Fruit fly (Drosophila melanogaster) whole organism, wandering third instar larva: ENCODE data around the gene CG10019.

Experiments
- Abd-B ChIP-seq: fragments of >200 bp; optimal IDR thresholded peaks from 2 replicates; lab custom pipeline; 2017; ENCODE audit warnings: missing biosample characterization, missing genetic modification characterization
- CG32264 ChIP-seq: fragments of 200-800 bp; sonication (Bioruptor generic); optimal IDR thresholded peaks from 2 replicates; lab custom pipeline; 2016; ENCODE audit warnings: missing biosample characterization, missing genetic modification characterization
- CG9705 ChIP-seq: fragments of 200-800 bp; sonication (Bioruptor generic); optimal IDR thresholded peaks from 2 replicates; lab custom pipeline; 2018; ENCODE audit warnings: missing biosample characterization, mild to moderate bottlenecking, missing genetic modification characterization
- CrebA ChIP-seq: fragments of 200-800 bp; sonication (Bioruptor generic); optimal IDR thresholded peaks from 2 replicates; lab custom pipeline; 2016; ENCODE audit warnings: missing biosample characterization, mild to moderate bottlenecking, missing genetic modification characterization, borderline replicate concordance
- Dfd ChIP-seq: fragments of >200 bp; optimal IDR thresholded peaks from 2 replicates; lab custom pipeline; 2017; ENCODE audit warnings: missing biosample characterization, missing genetic modification characterization
- Dif ChIP-seq: fragments of 200-275, 200-300 bp; sonication (Bioruptor generic); optimal IDR thresholded peaks from 2 replicates; lab custom pipeline; 2018; ENCODE audit warnings: missing biosample characterization, missing genetic modification characterization; ENCODE audit not compliant: partially characterized antibody
- GATAd ChIP-seq: sonication (Bioruptor generic); optimal IDR thresholded peaks from 2 replicates; lab custom pipeline; 2016; ENCODE audit warnings: missing biosample characterization, missing genetic modification characterization
- HLH106 ChIP-seq: fragments of 200-800 bp; optimal IDR thresholded peaks from 3 replicates; lab custom pipeline; 2019; ENCODE audit warnings: missing biosample characterization, mild to moderate bottlenecking, missing genetic modification characterization, moderate library complexity
- Hnf4 ChIP-seq: fragments of 200-800 bp; sonication (Bioruptor generic); optimal IDR thresholded peaks from 2 replicates; lab custom pipeline; 2016; ENCODE audit warnings: missing biosample characterization, mild to moderate bottlenecking, missing genetic modification characterization
- Hr78 ChIP-seq: fragments of >200 bp; optimal IDR thresholded peaks from 2 replicates; lab custom pipeline; 2017; ENCODE audit warnings: missing biosample characterization, missing genetic modification characterization
- Hr83 ChIP-seq: fragments of 200-300 bp; sonication (Bioruptor generic); optimal IDR thresholded peaks from 2 replicates; lab custom pipeline; 2016; ENCODE audit warnings: missing biosample characterization, mild to moderate bottlenecking, missing genetic modification characterization, moderate library complexity; ENCODE audit not compliant: poor library complexity, severe bottlenecking
- Jra ChIP-seq: sonication (Bioruptor generic); optimal IDR thresholded peaks from 2 replicates; lab custom pipeline; 2016; ENCODE audit warnings: missing biosample characterization, missing genetic modification characterization
- Mio ChIP-seq: sonication (Bioruptor generic); optimal IDR thresholded peaks from 2 replicates; lab custom pipeline; 2016; ENCODE audit warnings: missing biosample characterization, missing genetic modification characterization
- Myc ChIP-seq: fragments of >200 bp; optimal IDR thresholded peaks from 2 replicates; lab custom pipeline; 2017
- N ChIP-seq: fragments of >200 bp; optimal IDR thresholded peaks from 2 replicates; lab custom pipeline; 2018; ENCODE audit warnings: missing biosample characterization, missing external identifiers, missing genetic modification characterization
- OdsH ChIP-seq: fragments of 200-800 bp; sonication (Bioruptor generic); optimal IDR thresholded peaks from 2 replicates; lab custom pipeline; 2016; ENCODE audit warnings: missing biosample characterization, mild to moderate bottlenecking, missing genetic modification characterization
- Rel ChIP-seq, 2 experiments: fragments of 200-800 bp; sonication (Bioruptor generic) in 1 of 2; optimal IDR thresholded peaks; 2 replicates in 1 of 2; 3 replicates in 1 of 2; lab custom pipeline; 2016 to 2019; ENCODE audit warnings: mild to moderate bottlenecking in 2 of 2, missing biosample characterization in 2 of 2, missing genetic modification characterization in 2 of 2, moderate library complexity in 1 of 2
- Sp1 ChIP-seq: fragments of 200-800 bp; sonication (Bioruptor generic); optimal IDR thresholded peaks from 3 replicates; lab custom pipeline; 2019; ENCODE audit warnings: missing biosample characterization, mild to moderate bottlenecking, missing genetic modification characterization, moderate library complexity
- Vsx2 ChIP-seq: fragments of 200-300, 225-300 bp; sonication (Bioruptor generic); optimal IDR thresholded peaks from 2 replicates; lab custom pipeline; 2018; ENCODE audit warnings: missing biosample characterization, missing genetic modification characterization; ENCODE audit not compliant: partially characterized antibody
- br ChIP-seq: fragments of 200-800 bp; sonication (Bioruptor generic); optimal IDR thresholded peaks from 2 replicates; lab custom pipeline; 2016; ENCODE audit warnings: missing biosample characterization, missing genetic modification characterization
- brk ChIP-seq: fragments of 200-800 bp; sonication (Bioruptor generic); optimal IDR thresholded peaks from 2 replicates; lab custom pipeline; 2016; ENCODE audit warnings: missing biosample characterization, mild to moderate bottlenecking, missing genetic modification characterization
- dl ChIP-seq, 2 experiments: fragments of 175-275, 200-275 bp in 1 of 2; fragments of 200-275 bp in 1 of 2; sonication (Bioruptor generic); optimal IDR thresholded peaks; lab custom pipeline; 2018; ENCODE audit warnings: mild to moderate bottlenecking in 2 of 2, missing biosample characterization in 2 of 2, missing genetic modification characterization in 2 of 2, moderate library complexity in 2 of 2; ENCODE audit not compliant: partially characterized antibody in 2 of 2, insufficient read depth in 1 of 2
- dmrt93B ChIP-seq: fragments of 200-800 bp; sonication (Bioruptor generic); optimal IDR thresholded peaks from 2 replicates; lab custom pipeline; 2018; ENCODE audit warnings: missing biosample characterization, mild to moderate bottlenecking, missing genetic modification characterization
- dsf ChIP-seq: sonication (Bioruptor generic); optimal IDR thresholded peaks from 2 replicates; lab custom pipeline; 2016; ENCODE audit warnings: missing biosample characterization, missing genetic modification characterization, borderline replicate concordance
- ey ChIP-seq: fragments of 200-800 bp; sonication (Bioruptor generic); optimal IDR thresholded peaks from 2 replicates; lab custom pipeline; 2016; ENCODE audit warnings: missing biosample characterization, missing genetic modification characterization
- foxo ChIP-seq, 2 experiments: fragments of 200-800 bp; sonication (Bioruptor generic); optimal IDR thresholded peaks; 2 replicates in 1 of 2; 3 replicates in 1 of 2; lab custom pipeline; 2016 to 2017; ENCODE audit warnings: missing biosample characterization in 2 of 2, missing genetic modification characterization in 2 of 2
- fru ChIP-seq: fragments of 200-800 bp; sonication (Bioruptor generic); optimal IDR thresholded peaks from 3 replicates; lab custom pipeline; 2016; ENCODE audit warnings: missing biosample characterization, mild to moderate bottlenecking, missing genetic modification characterization
- h ChIP-seq: fragments of 200-800 bp; sonication (Bioruptor generic); optimal IDR thresholded peaks from 3 replicates; lab custom pipeline; 2016; ENCODE audit warnings: missing biosample characterization, mild to moderate bottlenecking, missing genetic modification characterization
- jim ChIP-seq: fragments of 175-275, 200-325 bp; sonication (Bioruptor generic); optimal IDR thresholded peaks from 2 replicates; lab custom pipeline; 2016; ENCODE audit warnings: missing biosample characterization, mild to moderate bottlenecking, missing genetic modification characterization
- lola ChIP-seq: fragments of >200 bp; optimal IDR thresholded peaks from 2 replicates; lab custom pipeline; 2017; ENCODE audit warnings: missing biosample characterization, missing genetic modification characterization
- pan ChIP-seq: fragments of >200 bp; optimal IDR thresholded peaks from 2 replicates; lab custom pipeline; 2017
- psq ChIP-seq: fragments of 200-800 bp; sonication (Bioruptor generic); optimal IDR thresholded peaks from 3 replicates; lab custom pipeline; 2017; ENCODE audit warnings: missing biosample characterization, mild to moderate bottlenecking, missing genetic modification characterization, moderate library complexity
- rgr ChIP-seq: fragments of 200-800 bp; sonication (Bioruptor generic); optimal IDR thresholded peaks from 3 replicates; lab custom pipeline; 2016; ENCODE audit warnings: missing biosample characterization, mild to moderate bottlenecking, missing genetic modification characterization
- sage ChIP-seq: fragments of 200-800 bp; sonication (Bioruptor generic); optimal IDR thresholded peaks from 2 replicates; lab custom pipeline; 2016; ENCODE audit warnings: missing biosample characterization, mild to moderate bottlenecking, missing genetic modification characterization
- sv ChIP-seq: fragments of 200-800 bp; sonication (Bioruptor generic); optimal IDR thresholded peaks from 3 replicates; lab custom pipeline; 2016; ENCODE audit warnings: missing biosample characterization, missing genetic modification characterization
- tai ChIP-seq: sonication (Bioruptor generic); optimal IDR thresholded peaks from 2 replicates; lab custom pipeline; 2016; ENCODE audit warnings: missing biosample characterization, missing genetic modification characterization
- usp ChIP-seq: fragments of >200 bp; optimal IDR thresholded peaks from 2 replicates; lab custom pipeline; 2017; ENCODE audit warnings: missing biosample characterization, missing genetic modification characterization
- woc ChIP-seq: sonication (Bioruptor generic); optimal IDR thresholded peaks from 2 replicates; lab custom pipeline; 2016; ENCODE audit warnings: missing biosample characterization, mild to moderate bottlenecking, missing genetic modification characterization

Gene CG10019

DNA sequence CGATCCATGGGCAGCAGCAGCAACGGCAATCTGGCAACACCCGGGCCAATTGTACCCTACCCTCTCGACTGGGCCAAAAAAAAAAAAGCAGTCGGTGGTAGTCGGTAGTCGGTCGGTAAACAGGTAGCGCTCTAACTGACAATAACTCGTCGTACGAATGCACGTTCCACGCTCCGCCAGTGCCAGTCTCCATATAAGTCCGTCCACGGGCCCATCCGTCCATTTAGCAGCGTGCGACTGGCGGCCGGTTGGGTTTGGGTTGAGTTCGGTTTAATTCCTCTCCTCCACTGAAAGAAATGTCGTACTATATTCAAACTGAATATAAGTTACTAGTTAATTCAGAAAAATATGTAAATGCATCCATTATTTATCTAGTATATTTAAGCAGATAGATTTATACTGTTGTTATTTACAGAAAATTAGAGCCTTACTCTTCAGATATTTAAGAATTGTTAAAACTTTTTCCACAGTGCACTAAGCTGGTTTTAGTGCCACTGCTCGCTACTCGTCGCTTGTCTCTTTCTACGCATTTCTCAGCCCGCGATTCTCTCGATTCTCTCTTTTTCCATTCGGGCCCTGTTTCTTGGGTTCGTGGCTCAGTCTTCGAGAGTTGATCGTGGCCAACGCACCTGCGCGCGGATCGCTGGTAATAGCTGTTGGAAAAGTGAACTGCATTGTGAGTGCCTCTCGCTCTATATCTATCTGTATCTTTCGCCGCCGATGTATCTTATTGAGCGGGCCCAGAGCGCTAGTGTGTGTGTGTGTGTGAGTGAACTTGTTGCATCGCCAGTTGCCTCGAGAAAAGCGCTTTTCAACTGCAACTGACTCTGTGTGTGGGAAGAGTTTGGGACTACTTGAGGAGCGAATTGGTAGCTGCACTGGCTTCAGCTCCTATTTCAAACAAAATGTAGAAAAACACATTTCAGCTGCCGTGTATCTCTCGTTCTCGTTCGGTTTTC lies 41.1 kb downstream of the CG10019 start, which contains the start of gene bowl (continued):
- TF ChIP-seq usp (GFP tag; lab: Kevin White, UChicago) (no peak), Jra (GFP tag; lab: Kevin White, UChicago) (peak; percentile 97)

DNA sequence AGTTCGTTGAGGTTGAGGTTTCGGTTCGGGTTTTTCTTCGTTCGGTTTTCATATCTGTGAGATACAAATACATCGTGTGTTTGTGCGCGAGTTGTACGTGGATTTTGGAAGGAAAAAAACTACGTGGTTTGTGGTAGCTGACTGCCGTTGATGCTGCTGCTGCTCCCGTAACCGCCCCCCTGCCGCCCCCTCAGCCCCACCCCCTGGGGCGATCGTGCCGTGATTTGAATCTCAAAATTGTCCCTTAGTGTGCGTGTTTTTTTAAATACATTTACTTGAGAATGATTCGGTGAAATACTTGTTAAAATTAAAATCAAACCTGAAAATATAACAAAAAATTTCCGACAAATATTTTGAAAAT lies 41.8 kb downstream of the CG10019 start:
- TF ChIP-seq Dif (no peak), Hr78 (GFP tag; lab: Kevin White, UChicago) (no peak), Dfd (GFP tag; lab: Kevin White, UChicago) (peak; percentile 4)
- TF ChIP-seq, all 38 proteins: peak for 1

DNA sequence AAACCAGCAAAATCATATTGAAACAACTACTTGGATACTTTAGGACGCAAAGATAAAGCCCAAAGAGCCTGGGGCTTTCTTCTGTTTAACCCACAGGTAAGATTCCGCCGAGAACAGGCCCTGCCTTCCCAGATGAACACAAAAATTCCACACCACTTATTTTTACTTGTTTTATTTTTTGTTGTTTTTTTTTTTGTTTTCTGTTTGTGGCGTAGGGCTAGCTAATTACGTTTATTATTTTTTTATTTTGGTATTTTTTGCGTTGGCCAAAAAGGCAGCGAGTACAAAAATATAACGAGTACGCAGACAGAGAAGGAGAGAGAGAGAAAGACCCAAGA lies 42.3 kb downstream of the CG10019 start:
- TF ChIP-seq CG32264 (GFP tag; lab: Kevin White, UChicago) (no peak), pan (lab: Kevin White, UChicago) (no peak), GATAd (GFP tag; lab: Kevin White, UChicago) (no peak), N (GFP tag; lab: Kevin White, UChicago) (no peak), CrebA (GFP tag; lab: Kevin White, UChicago) (peak; percentile 74), CG9705 (no peak), brk (peak; percentile 27), Vsx2 (peak; percentile 85)
- TF ChIP-seq, all 38 proteins: peak for 3

dm6 chr2L:3772937-3773623 lies 42.8 kb downstream of the CG10019 start:
- TF ChIP-seq Hr78 (GFP tag; lab: Kevin White, UChicago) = no peak
- no peak for TF ChIP-seq pan (lab: Kevin White, UChicago)
- TF ChIP-seq jim (GFP tag; lab: Kevin White, UChicago) = no peak
- TF ChIP-seq CG9705 = peak; percentile 21
- no peak for TF ChIP-seq Myc (lab: Kevin White, UChicago)
- TF ChIP-seq Dif = peak; percentile 56
- no peak for TF ChIP-seq Dfd (GFP tag; lab: Kevin White, UChicago)
- TF ChIP-seq CG32264 (GFP tag; lab: Kevin White, UChicago) = no peak
- no peak for TF ChIP-seq dsf (GFP tag; lab: Kevin White, UChicago)
- TF ChIP-seq sv (GFP tag; lab: Kevin White, UChicago) = peak; percentile 41
- TF ChIP-seq lola = no peak
- TF ChIP-seq h = peak; percentile 81
- TF ChIP-seq Rel (GFP tag; optimal IDR thresholded peaks at IDR 0.05; lab: Kevin White, UChicago) = peak; percentile 59
- TF ChIP-seq Rel (tag; optimal IDR thresholded peaks at IDR 0.05; lab: Kevin White, UChicago) = peak; percentile 3
- TF ChIP-seq N (GFP tag; lab: Kevin White, UChicago) = no peak
- TF ChIP-seq sage (GFP tag; lab: Kevin White, UChicago) = no peak
- TF ChIP-seq dl (GFP tag; optimal IDR thresholded peaks at IDR 0.05; lab: Kevin White, UChicago; ENCODE audit: insufficient read depth in 1 of 2, partially characterized antibody in 2 of 2) = peak in 1 of 2 experiments; percentile 50
- peak; percentile 42 for TF ChIP-seq brk
- TF ChIP-seq tai = no peak
- no peak for TF ChIP-seq Abd-B (GFP tag; lab: Kevin White, UChicago)
- TF ChIP-seq rgr = peak; percentile 71
- TF ChIP-seq Jra (GFP tag; lab: Kevin White, UChicago) = peak; percentile 19
- TF ChIP-seq psq (GFP tag; lab: Kevin White, UChicago) = peak; percentile 91
- peak; percentile 67 for TF ChIP-seq br (GFP tag; lab: Kevin White, UChicago)
- TF ChIP-seq CrebA (GFP tag; lab: Kevin White, UChicago) = no peak
- TF ChIP-seq Vsx2 = no peak
- TF ChIP-seq usp (GFP tag; lab: Kevin White, UChicago) = no peak
- TF ChIP-seq fru = peak; percentile 71
- no peak for TF ChIP-seq GATAd (GFP tag; lab: Kevin White, UChicago)
- TF ChIP-seq foxo (GFP tag; optimal IDR thresholded peaks at IDR 0.05; lab: Kevin White, UChicago) = peak in 1 of 2 experiments; percentile 81
- TF ChIP-seq OdsH (GFP tag; lab: Kevin White, UChicago) = peak; percentile 76
- TF ChIP-seq Hnf4 = no peak
- TF ChIP-seq Mio (GFP tag; lab: Kevin White, UChicago) = no peak
- peak; percentile 81 for TF ChIP-seq woc (GFP tag; lab: Kevin White, UChicago)
- TF ChIP-seq ey (GFP tag; lab: Kevin White, UChicago) = peak; percentile 73
- peak; percentile 51 for TF ChIP-seq dmrt93B (GFP tag; lab: Kevin White, UChicago)
- TF ChIP-seq Sp1 (GFP tag; lab: Kevin White, UChicago) = peak; percentile 84
- peak; percentile 81 for TF ChIP-seq Hr83 (GFP tag; lab: Kevin White, UChicago)
- TF ChIP-seq HLH106 (tag; lab: Kevin White, UChicago) = peak; percentile 68
